Worm (Caenorhabditis elegans): Measurements from ENCODE around the gene Y66D12A.7.
"Not testable (repeated sequence)": the region's sequence is repeated elsewhere in the genome, so short reads cannot be mapped to it uniquely, and the experiment has no call there.

DNA sequence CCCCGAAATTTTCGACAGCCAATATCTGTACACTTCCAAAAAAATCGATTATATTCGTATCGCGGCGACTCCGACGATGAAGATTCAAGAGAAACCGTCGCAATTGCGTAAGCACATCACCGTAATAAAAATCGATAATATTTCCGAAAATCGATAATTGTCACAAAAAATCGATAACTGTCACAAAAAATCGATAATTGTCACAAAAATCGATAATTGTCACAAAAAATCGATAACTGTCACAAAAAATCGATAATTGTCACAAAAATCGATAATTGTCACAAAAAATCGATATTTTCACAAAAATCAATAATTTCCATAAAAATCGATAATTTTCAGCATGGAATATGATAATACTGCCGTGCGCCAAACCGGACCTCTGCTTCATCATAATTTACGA is 34.0 kb upstream of the Y66D12A.7 start:
- TF ChIP-seq dve-1 (tag; optimal IDR thresholded peaks at IDR 0.05; ENCODE audit: insufficient read depth); ceh-62 (tag; optimal IDR thresholded peaks at IDR 0.05); R02D3.7 (tag; optimal IDR thresholded peaks at IDR 0.05); lin-15B (tag; optimal IDR thresholded peaks at IDR 0.05); mes-2 (tag; optimal IDR thresholded peaks at IDR 0.05; ENCODE audit: poor library complexity, severe bottlenecking); skn-1 (tag; optimal IDR thresholded peaks at IDR 0.05); zag-1 (tag; optimal IDR thresholded peaks at IDR 0.05); nhr-237 (tag; optimal IDR thresholded peaks at IDR 0.05); nhr-11 (tag; optimal IDR thresholded peaks at IDR 0.05); lin-38 (GFP tag; IDR thresholded peaks at IDR 0.05); fkh-10 (GFP tag; optimal IDR thresholded peaks at IDR 0.05): not testable (repeated sequence)

All from whole organism, L4 larva.